Fruit fly (Drosophila melanogaster): ENCODE results near the gene Mcm6.

The Mcm6 gene

DNA sequence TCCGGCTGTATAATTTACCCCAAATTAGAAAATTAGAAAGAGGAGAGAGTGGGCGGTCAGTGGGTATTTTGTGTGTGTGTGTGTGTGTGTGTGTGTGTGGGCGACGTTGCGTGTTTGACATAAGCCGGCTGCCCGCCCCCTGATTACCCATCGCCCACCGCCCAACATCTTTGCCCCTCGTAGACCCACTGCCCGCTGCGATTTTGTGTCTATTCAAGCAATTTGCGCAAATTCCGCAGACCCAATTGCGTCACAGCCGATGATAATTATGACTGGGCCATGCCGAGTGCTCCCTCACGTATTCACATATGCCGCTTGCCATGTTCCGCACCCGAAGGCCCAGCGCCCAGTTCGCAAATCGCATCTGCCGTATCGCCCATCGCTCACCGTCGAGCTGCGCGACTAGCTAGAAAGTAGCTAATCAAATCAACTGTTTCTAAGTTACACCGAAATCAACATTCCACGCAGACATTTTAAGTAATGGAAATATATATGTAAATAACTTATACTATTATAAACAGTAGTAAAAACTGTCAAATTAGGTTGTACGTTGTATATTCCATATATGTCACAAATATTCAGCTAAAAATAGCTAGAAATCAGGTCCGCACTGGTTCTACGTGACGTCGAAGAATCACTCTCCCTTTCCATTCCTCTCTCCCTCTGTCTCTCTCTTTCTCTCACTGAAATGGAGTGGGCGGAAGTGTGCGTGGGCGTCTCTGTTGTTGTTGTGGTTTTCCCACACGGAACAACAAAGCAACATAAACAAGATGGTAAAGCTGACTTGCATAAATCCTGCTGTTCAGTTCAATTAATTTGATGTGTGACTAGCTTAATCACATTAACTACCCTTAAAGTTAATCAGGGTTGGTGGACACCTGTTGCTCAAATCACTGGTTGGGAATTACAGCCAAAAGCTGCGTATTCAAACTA is 17.3 kb upstream of the Mcm6 start (continued):
- TF ChIP-seq grau (tag; optimal IDR thresholded peaks at IDR 0.05) = peak; percentile 71
- TF ChIP-seq CG32532 (GFP tag; IDR thresholded peaks at IDR 0.05) = no peak; the same call in 1 of the 2 replicates
- no peak for TF ChIP-seq Ptx1 (GFP tag; IDR thresholded peaks at IDR 0.05)
- TF ChIP-seq Gsc (GFP tag; IDR thresholded peaks at IDR 0.05) = no peak
- peak; percentile 46 for TF ChIP-seq lbe (GFP tag; optimal IDR thresholded peaks at IDR 0.05)
- peak; percentile 85 for TF ChIP-seq Fer1 (GFP tag; optimal IDR thresholded peaks at IDR 0.05)
- TF ChIP-seq Deaf1 (tag; optimal IDR thresholded peaks at IDR 0.05) = peak; percentile 78
- TF ChIP-seq CG13894 (tag; optimal IDR thresholded peaks at IDR 0.05) = peak; percentile 67
- peak; percentile 41 for TF ChIP-seq Asciz (GFP tag; optimal IDR thresholded peaks at IDR 0.05)
- TF ChIP-seq da (GFP tag; optimal IDR thresholded peaks at IDR 0.05) = no peak
- peak; percentile 69 for TF ChIP-seq Hmr (GFP tag; optimal IDR thresholded peaks at IDR 0.05)
- peak; percentile 7 for TF ChIP-seq CG15696 (tag; optimal IDR thresholded peaks at IDR 0.05)
- TF ChIP-seq Rfx (GFP tag; IDR thresholded peaks at IDR 0.05) = peak; percentile 46
- no peak for TF ChIP-seq CG30431 (GFP tag; optimal IDR thresholded peaks at IDR 0.05)
- TF ChIP-seq mam (GFP tag; optimal IDR thresholded peaks at IDR 0.05) = no peak
- TF ChIP-seq sr (GFP tag; IDR thresholded peaks at IDR 0.05) = peak; percentile 96
- no peak for TF ChIP-seq ftz-f1 (GFP tag; optimal IDR thresholded peaks at IDR 0.05)
- peak; percentile 71 for TF ChIP-seq Hand (GFP tag; optimal IDR thresholded peaks at IDR 0.05)
- TF ChIP-seq CG17385 (GFP tag; optimal IDR thresholded peaks at IDR 0.05) = peak; percentile 40
- TF ChIP-seq Myb (GFP tag; optimal IDR thresholded peaks at IDR 0.05) = no peak
- no peak for TF ChIP-seq CG6813 (GFP tag; optimal IDR thresholded peaks at IDR 0.05)
- TF ChIP-seq NfI (GFP tag; optimal IDR thresholded peaks at IDR 0.05) = peak; percentile 31
- no peak for TF ChIP-seq insv (GFP tag; optimal IDR thresholded peaks at IDR 0.05)
- no peak for TF ChIP-seq ara (GFP tag; IDR thresholded peaks at IDR 0.05)
- no peak for TF ChIP-seq bowl (GFP tag; IDR thresholded peaks at IDR 0.05)
- peak; percentile 3 for TF ChIP-seq CG18619 (GFP tag; optimal IDR thresholded peaks at IDR 0.05)
- peak; percentile 59 for TF ChIP-seq Nf-YC (tag; optimal IDR thresholded peaks at IDR 0.05)
- TF ChIP-seq CG9727 (GFP tag; optimal IDR thresholded peaks at IDR 0.05) = peak; percentile 45
- peak; percentile 21 for TF ChIP-seq CG4424 (GFP tag; optimal IDR thresholded peaks at IDR 0.05)
- TF ChIP-seq peb (GFP tag; IDR thresholded peaks at IDR 0.05) = no peak
- no peak for TF ChIP-seq CG13123 (GFP tag; optimal IDR thresholded peaks at IDR 0.05)
- peak; percentile 21 for TF ChIP-seq CG10431 (GFP tag; optimal IDR thresholded peaks at IDR 0.05)
- peak; percentile 34; the same call in 1 of the 4 replicates for TF ChIP-seq Dll (GFP tag; IDR thresholded peaks at IDR 0.05; ENCODE audit: partially characterized antibody)
- no peak for TF ChIP-seq toy (GFP tag; IDR thresholded peaks at IDR 0.05)
- TF ChIP-seq zf30C (GFP tag; optimal IDR thresholded peaks at IDR 0.05) = no peak
- no peak for TF ChIP-seq pan (optimal IDR thresholded peaks at IDR 0.05)
- TF ChIP-seq pan (GFP tag; optimal IDR thresholded peaks at IDR 0.05 in 1 of 2, IDR thresholded peaks at IDR 0.05 in 1 of 2) = no peak
- no peak for TF ChIP-seq Xbp1 (GFP tag; optimal IDR thresholded peaks at IDR 0.05)
- TF ChIP-seq CG7271 (tag; optimal IDR thresholded peaks at IDR 0.05) = no peak
- no peak for TF ChIP-seq org-1 (GFP tag; optimal IDR thresholded peaks at IDR 0.05)
- TF ChIP-seq tap (tag; optimal IDR thresholded peaks at IDR 0.05) = peak; percentile 22
- TF ChIP-seq eve (GFP tag; optimal IDR thresholded peaks at IDR 0.05) = no peak
- no peak for TF ChIP-seq H2.0 (GFP tag; IDR thresholded peaks at IDR 0.05)
- TF ChIP-seq Mes4 (GFP tag; optimal IDR thresholded peaks at IDR 0.05) = no peak
- peak in 1 of 2 experiments; percentile 11 for TF ChIP-seq dpn (GFP tag; optimal IDR thresholded peaks at IDR 0.05)
- peak; percentile 3 for TF ChIP-seq CG2116 (GFP tag; optimal IDR thresholded peaks at IDR 0.05)
- TF ChIP-seq CG12391 (tag; optimal IDR thresholded peaks at IDR 0.05) = peak; percentile 63
- no peak for TF ChIP-seq Aef1 (GFP tag; IDR thresholded peaks at IDR 0.05)
- TF ChIP-seq Hey (tag; optimal IDR thresholded peaks at IDR 0.05) = no peak
